Worm (Caenorhabditis elegans): ENCODE results near the gene H35B03.1.

DNA sequence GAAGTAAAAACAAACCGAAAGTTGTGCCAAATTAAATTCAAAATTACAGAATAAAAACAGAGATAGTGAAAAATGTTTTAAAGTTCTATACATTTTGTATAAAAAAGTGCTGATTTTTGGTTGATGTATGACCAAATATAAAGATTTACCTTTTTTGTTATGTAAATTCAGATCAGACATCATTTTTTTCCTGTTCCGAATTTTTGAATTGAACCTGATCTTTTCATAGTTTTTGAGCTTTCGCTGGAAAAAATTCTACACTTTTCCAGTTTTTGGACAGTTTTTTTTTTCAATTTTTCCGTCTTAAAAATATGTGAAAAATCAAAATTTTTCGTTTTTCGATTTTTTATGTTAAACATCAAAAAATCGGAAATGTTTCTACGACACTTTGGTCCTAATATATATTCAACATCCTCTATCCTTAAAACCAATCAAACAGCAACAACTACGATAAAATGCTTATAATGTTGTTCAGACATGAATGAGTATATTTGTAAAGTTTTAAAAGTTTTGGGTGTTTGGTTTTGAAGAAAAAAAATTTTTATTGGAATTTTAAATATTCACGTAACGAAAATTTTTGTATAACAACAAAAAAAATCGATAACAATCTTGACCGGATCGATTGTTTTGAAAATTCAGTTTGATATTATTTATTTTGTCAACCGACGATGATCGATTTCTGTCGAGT, 42.7 kb upstream of the H35B03.1 start, which contains the start of the genes C55C3.7 and C55C3.6:
- no peak for TF ChIP-seq ama-1 (optimal IDR thresholded peaks at IDR 0.05)
- no peak for TF ChIP-seq ceh-36 (tag; optimal IDR thresholded peaks at IDR 0.05)
- no peak for TF ChIP-seq B0310.2 (tag; optimal IDR thresholded peaks at IDR 0.05)
- no peak for TF ChIP-seq hmbx-1 (tag; optimal IDR thresholded peaks at IDR 0.05)
- TF ChIP-seq sea-1 (GFP tag; conservative IDR thresholded peaks at IDR 0.05), result no peak
- no peak for TF ChIP-seq tra-4 (tag; optimal IDR thresholded peaks at IDR 0.05)
- no peak for TF ChIP-seq tbx-11 (GFP tag; IDR thresholded peaks at IDR 0.05)
- no peak for TF ChIP-seq hnd-1 (tag; optimal IDR thresholded peaks at IDR 0.05)
- no peak for TF ChIP-seq pes-1 (GFP tag; IDR thresholded peaks at IDR 0.05)
- no peak for TF ChIP-seq flt-1 (GFP tag; IDR thresholded peaks at IDR 0.05)
- TF ChIP-seq hmg-4 (GFP tag; optimal IDR thresholded peaks at IDR 0.05), result no peak
- no peak for TF ChIP-seq scrt-1 (GFP tag; IDR thresholded peaks at IDR 0.05)
- no peak for TF ChIP-seq tbx-37 (GFP tag; conservative IDR thresholded peaks at IDR 0.05)
